Worm (Caenorhabditis elegans) whole organism, L3 larva: Measurements from ENCODE around the gene T26H5.8.

Experiments
- aly-2 ChIP-seq: fragments of 150-350 bp; optimal IDR thresholded peaks from 2 replicates; lab custom pipeline; 2014; ENCODE audit warnings: missing biosample characterization, missing genetic modification characterization
- ceh-16 ChIP-seq: sonication (generic microtip); optimal IDR thresholded peaks from 2 replicates; lab custom pipeline; 2017; ENCODE audit warnings: missing biosample characterization, missing genetic modification characterization
- ceh-28 ChIP-seq: fragments of 150-350 bp; optimal IDR thresholded peaks from 2 replicates; lab custom pipeline; 2014; ENCODE audit warnings: missing biosample characterization, missing genetic modification reagents, missing genetic modification characterization
- daf-12 ChIP-seq: fragments of 150-350 bp; optimal IDR thresholded peaks from 2 replicates; lab custom pipeline; 2014; ENCODE audit warnings: missing biosample characterization, missing genetic modification reagents, missing genetic modification characterization
- egl-27 ChIP-seq: sonication (generic microtip); optimal IDR thresholded peaks from 4 replicates; lab custom pipeline; 2017; ENCODE audit warnings: missing biosample characterization, missing genetic modification reagents, missing genetic modification characterization
- egl-5 ChIP-seq: fragments of 150-350 bp; optimal IDR thresholded peaks from 2 replicates; lab custom pipeline; 2017; ENCODE audit warnings: missing biosample characterization, missing genetic modification reagents, missing genetic modification characterization, inconsistent platforms
- fkh-10 ChIP-seq: sonication (generic microtip); optimal IDR thresholded peaks from 2 replicates; lab custom pipeline; 2017; ENCODE audit warnings: missing biosample characterization, missing genetic modification reagents, missing genetic modification characterization
- fos-1 ChIP-seq: fragments of 150-350 bp; optimal IDR thresholded peaks from 2 replicates; lab custom pipeline; 2014; ENCODE audit warnings: missing biosample characterization, missing genetic modification characterization
- lsy-12 ChIP-seq: sonication (generic microtip); optimal IDR thresholded peaks from 2 replicates; lab custom pipeline; 2016; ENCODE audit warnings: mild to moderate bottlenecking, missing genetic modification characterization, missing compliant biosample characterization
- nhr-11 ChIP-seq: fragments of 150-350 bp; optimal IDR thresholded peaks from 2 replicates; lab custom pipeline; 2014; ENCODE audit warnings: missing biosample characterization, missing genetic modification characterization
- nhr-28 ChIP-seq: fragments of 150-350 bp; optimal IDR thresholded peaks from 2 replicates; lab custom pipeline; 2014; ENCODE audit warnings: missing biosample characterization, missing genetic modification characterization
- nhr-43 ChIP-seq: sonication (generic microtip); optimal IDR thresholded peaks from 2 replicates; lab custom pipeline; 2016; ENCODE audit warnings: mild to moderate bottlenecking, missing genetic modification characterization, missing compliant biosample characterization; ENCODE audit not compliant: poor library complexity, severe bottlenecking
- nhr-76 ChIP-seq: fragments of 150-350 bp; sonication (generic microtip); optimal IDR thresholded peaks from 5 replicates; lab custom pipeline; 2014; ENCODE audit warnings: missing biosample characterization, missing genetic modification characterization
- skn-1 ChIP-seq: fragments of 150-350 bp; optimal IDR thresholded peaks from 2 replicates; lab custom pipeline; 2014; ENCODE audit warnings: missing biosample characterization, missing genetic modification characterization
- unc-39 ChIP-seq: sonication (generic microtip); optimal IDR thresholded peaks from 4 replicates; lab custom pipeline; 2017; ENCODE audit warnings: missing biosample characterization, missing genetic modification characterization
- ztf-4 ChIP-seq: fragments of 150-350 bp; optimal IDR thresholded peaks from 2 replicates; lab custom pipeline; 2014; ENCODE audit warnings: missing biosample characterization, missing genetic modification characterization

Gene T26H5.8

ce11 chrV:15377903-15378302, 54.6 kb downstream of the T26H5.8 start, which contains the start of gene srh-122:
TSS of gene srh-122 (minus strand) at chrV:15378003.
- no peak for TF ChIP-seq daf-12 (tag; lab: Kevin White, UChicago)
- no peak for TF ChIP-seq nhr-11 (tag; lab: Kevin White, UChicago)
- TF ChIP-seq lsy-12 (tag; lab: Kevin White, UChicago) = no peak
- TF ChIP-seq ztf-4 (tag; lab: Kevin White, UChicago) = no peak
- TF ChIP-seq egl-27 (tag; lab: Kevin White, UChicago) = no peak
- no peak for TF ChIP-seq nhr-76 (tag; lab: Kevin White, UChicago)
- no peak for TF ChIP-seq aly-2 (tag; lab: Kevin White, UChicago)
- TF ChIP-seq skn-1 = no peak
- TF ChIP-seq ceh-16 (tag; lab: Kevin White, UChicago) = no peak
- no peak for TF ChIP-seq unc-39 (tag; lab: Kevin White, UChicago)
- TF ChIP-seq fos-1 (tag; lab: Kevin White, UChicago) = no peak
- no peak for TF ChIP-seq fkh-10 (GFP tag; lab: Kevin White, UChicago)
- TF ChIP-seq nhr-43 = no peak
- no peak for TF ChIP-seq egl-5
- no peak for TF ChIP-seq ceh-28 (tag; lab: Kevin White, UChicago)
- TF ChIP-seq nhr-28 (tag; lab: Kevin White, UChicago) = no peak
